Worm (Caenorhabditis elegans) whole organism, late embryonic: ENCODE results near the gene irg-5.

Experiments
- C08G9.2 ChIP-seq: sonication (generic microtip); optimal IDR thresholded peaks from 2 replicates; lab custom pipeline; 2016; ENCODE audit warnings: mild to moderate bottlenecking, missing genetic modification characterization, moderate library complexity, missing compliant biosample characterization
- C38D4.7 ChIP-seq: fragments of 200-800 bp; sonication (Bioruptor generic); optimal IDR thresholded peaks from 2 replicates; lab custom pipeline; 2018; ENCODE audit warnings: mild to moderate bottlenecking, missing genetic modification characterization, moderate library complexity, missing compliant biosample characterization
- Y22D7AL.16 ChIP-seq: sonication (generic microtip); optimal IDR thresholded peaks from 2 replicates; lab custom pipeline; 2016; ENCODE audit warnings: missing genetic modification characterization, missing compliant biosample characterization
- ama-1 ChIP-seq: fragments of 150-350 bp; optimal IDR thresholded peaks from 2 replicates; lab custom pipeline; 2014
- ceh-14 ChIP-seq: sonication (generic microtip); optimal IDR thresholded peaks from 2 replicates; lab custom pipeline; 2016; ENCODE audit warnings: missing genotype, missing genetic modification characterization, missing compliant biosample characterization
- ceh-18 ChIP-seq: sonication (generic microtip); optimal IDR thresholded peaks from 2 replicates; lab custom pipeline; 2016; ENCODE audit warnings: missing genetic modification characterization, missing compliant biosample characterization
- ceh-19 ChIP-seq: fragments of 200-800 bp; sonication (Bioruptor generic); optimal IDR thresholded peaks from 2 replicates; lab custom pipeline; 2018; ENCODE audit warnings: mild to moderate bottlenecking, missing genetic modification characterization, missing compliant biosample characterization
- ceh-2 ChIP-seq: sonication (generic microtip); optimal IDR thresholded peaks from 2 replicates; lab custom pipeline; 2016; ENCODE audit warnings: missing genotype, missing genetic modification characterization, missing compliant biosample characterization
- ceh-22 ChIP-seq: sonication (generic microtip); optimal IDR thresholded peaks from 2 replicates; lab custom pipeline; 2017; ENCODE audit warnings: missing biosample characterization, missing genetic modification characterization
- ceh-30 ChIP-seq: fragments of 150-350 bp; optimal IDR thresholded peaks from 2 replicates; lab custom pipeline; 2014; ENCODE audit warnings: missing biosample characterization, missing genetic modification characterization
- ceh-31 ChIP-seq: sonication (generic microtip); optimal IDR thresholded peaks from 2 replicates; lab custom pipeline; 2016; ENCODE audit warnings: missing genetic modification characterization, missing compliant biosample characterization
- ceh-45 ChIP-seq: fragments of 200-800 bp; sonication (Bioruptor generic); IDR thresholded peaks from 2 replicates; pipeline ENCODE4 v1.3.6; 2022; ENCODE audit warnings: missing genetic modification reagents, missing genetic modification characterization, missing compliant biosample characterization
- ceh-6 ChIP-seq: fragments of 200-800 bp; sonication (Bioruptor generic); optimal IDR thresholded peaks from 2 replicates; lab custom pipeline; 2018; ENCODE audit warnings: mild to moderate bottlenecking, missing genetic modification characterization, missing compliant biosample characterization
- ceh-9 ChIP-seq: sonication (generic microtip); optimal IDR thresholded peaks from 2 replicates; lab custom pipeline; 2016; ENCODE audit warnings: mild to moderate bottlenecking, missing genetic modification characterization, inconsistent platforms, missing compliant biosample characterization
- che-1 ChIP-seq: sonication (generic microtip); optimal IDR thresholded peaks from 2 replicates; lab custom pipeline; 2016; ENCODE audit warnings: mild to moderate bottlenecking, missing genetic modification characterization, missing compliant biosample characterization
- dmd-4 ChIP-seq: sonication (generic microtip); optimal IDR thresholded peaks from 2 replicates; lab custom pipeline; 2016; ENCODE audit warnings: borderline replicate concordance, missing genetic modification characterization, missing compliant biosample characterization
- dve-1 ChIP-seq: sonication (generic microtip); optimal IDR thresholded peaks from 2 replicates; lab custom pipeline; 2017; ENCODE audit warnings: antibody characterized with exemption, mild to moderate bottlenecking, missing genetic modification characterization, missing compliant biosample characterization
- elt-2 ChIP-seq: sonication (generic microtip); optimal IDR thresholded peaks from 2 replicates; lab custom pipeline; 2016; ENCODE audit warnings: missing genetic modification reagents, missing genetic modification characterization, missing compliant biosample characterization
- elt-4 ChIP-seq: sonication (generic microtip); optimal IDR thresholded peaks from 2 replicates; lab custom pipeline; 2016; ENCODE audit warnings: missing genetic modification characterization, missing compliant biosample characterization
- ets-4 ChIP-seq: sonication (generic microtip); optimal IDR thresholded peaks from 2 replicates; lab custom pipeline; 2016; ENCODE audit warnings: missing genetic modification characterization, missing compliant biosample characterization
- eyg-1 ChIP-seq: sonication (generic microtip); optimal IDR thresholded peaks from 2 replicates; lab custom pipeline; 2016; ENCODE audit warnings: missing genotype, missing genetic modification characterization, missing compliant biosample characterization
- fax-1 ChIP-seq: sonication (generic microtip); optimal IDR thresholded peaks from 2 replicates; lab custom pipeline; 2016; ENCODE audit warnings: missing genotype, missing genetic modification characterization, missing compliant biosample characterization
- fkh-6 ChIP-seq: sonication (generic microtip); optimal IDR thresholded peaks from 2 replicates; lab custom pipeline; 2016; ENCODE audit warnings: missing genetic modification characterization, missing compliant biosample characterization
- lim-6 ChIP-seq: sonication (generic microtip); optimal IDR thresholded peaks from 2 replicates; lab custom pipeline; 2016; ENCODE audit warnings: missing genetic modification characterization, missing compliant biosample characterization
- lin-11 ChIP-seq: fragments of 200-800 bp; sonication (Bioruptor generic); optimal IDR thresholded peaks from 2 replicates; lab custom pipeline; 2018; ENCODE audit warnings: mild to moderate bottlenecking, missing genetic modification characterization, missing compliant biosample characterization
- odd-2 ChIP-seq: sonication (generic microtip); optimal IDR thresholded peaks from 2 replicates; lab custom pipeline; 2017; ENCODE audit warnings: antibody characterized with exemption, mild to moderate bottlenecking, missing genetic modification characterization, missing compliant biosample characterization
- pha-4 ChIP-seq: fragments of 150-350 bp; optimal IDR thresholded peaks from 2 replicates; lab custom pipeline; 2018; ENCODE audit warnings: missing biosample characterization, missing genetic modification reagents, missing genetic modification characterization
- pros-1 ChIP-seq: fragments of 150-350 bp; optimal IDR thresholded peaks from 2 replicates; lab custom pipeline; 2014; ENCODE audit warnings: missing biosample characterization, missing genetic modification reagents, missing genetic modification characterization
- sdc-2 ChIP-seq: sonication (generic microtip); optimal IDR thresholded peaks from 2 replicates; lab custom pipeline; 2016; ENCODE audit warnings: missing genotype, missing genetic modification characterization, missing compliant biosample characterization
- sox-2 ChIP-seq: fragments of 200-800 bp; sonication (Bioruptor generic); IDR thresholded peaks from 2 replicates; pipeline ENCODE4 v1.3.6; 2022; ENCODE audit warnings: missing genetic modification reagents, missing genetic modification characterization, missing compliant biosample characterization
- sox-4 ChIP-seq: sonication (generic microtip); optimal IDR thresholded peaks from 2 replicates; lab custom pipeline; 2017; ENCODE audit warnings: mild to moderate bottlenecking, missing genetic modification characterization, inconsistent platforms, missing compliant biosample characterization
- syd-9 ChIP-seq: sonication (generic microtip); optimal IDR thresholded peaks from 2 replicates; lab custom pipeline; 2016; ENCODE audit warnings: mild to moderate bottlenecking, missing genetic modification characterization, moderate library complexity, missing compliant biosample characterization
- tbx-2 ChIP-seq: sonication (generic microtip); optimal IDR thresholded peaks from 2 replicates; lab custom pipeline; 2016; ENCODE audit warnings: missing genetic modification characterization, missing compliant biosample characterization
- tbx-7 ChIP-seq: sonication (generic microtip); optimal IDR thresholded peaks from 2 replicates; lab custom pipeline; 2016; ENCODE audit warnings: missing genotype, missing genetic modification characterization, missing compliant biosample characterization
- unc-42 ChIP-seq: sonication (generic microtip); optimal IDR thresholded peaks from 2 replicates; lab custom pipeline; 2016; ENCODE audit warnings: missing genotype, missing genetic modification characterization, missing compliant biosample characterization
- unc-55 ChIP-seq: sonication (generic microtip); optimal IDR thresholded peaks from 2 replicates; lab custom pipeline; 2017; ENCODE audit warnings: missing biosample characterization, missing genetic modification reagents, missing genetic modification characterization
- zip-5 ChIP-seq: sonication (generic microtip); optimal IDR thresholded peaks from 2 replicates; lab custom pipeline; 2016; ENCODE audit warnings: missing genetic modification characterization, missing compliant biosample characterization

The irg-5 gene

ce11 chrV:13756359-13757091 is 18.3 kb upstream of the irg-5 start, which contains the start of gene F20G2.2:
F20G2.2 (minus strand) TSS chrV:13756409.
- TF ChIP-seq ceh-31 (tag; lab: Kevin White, UChicago) (no peak), ceh-30 (no peak), ceh-2 (no peak), eyg-1 (tag; lab: Kevin White, UChicago) (no peak), sdc-2 (tag; lab: Kevin White, UChicago) (no peak), unc-42 (tag; lab: Kevin White, UChicago) (no peak), sox-2 (no peak), ets-4 (tag; lab: Kevin White, UChicago) (no peak), C38D4.7 (GFP tag; lab: Kevin White, UChicago) (no peak), ceh-14 (tag; lab: Kevin White, UChicago) (no peak), ama-1 (lab: Kevin White, UChicago) (no peak), lin-11 (no peak), dmd-4 (tag; lab: Kevin White, UChicago) (no peak), ceh-22 (tag; lab: Kevin White, UChicago) (no peak), pros-1 (tag; lab: Kevin White, UChicago) (no peak), dve-1 (tag; lab: Kevin White, UChicago) (no peak)
- TF ChIP-seq, all 69 proteins: peak for 0

- TF ChIP-seq C08G9.2 (tag; lab: Kevin White, UChicago) (no peak), ceh-6 (GFP tag; lab: Kevin White, UChicago) (no peak), syd-9 (tag; lab: Kevin White, UChicago) (no peak), lim-6 (tag; lab: Kevin White, UChicago) (no peak), dmd-4 (tag; lab: Kevin White, UChicago) (no peak), odd-2 (tag; lab: Kevin White, UChicago) (no peak), che-1 (tag; lab: Kevin White, UChicago) (no peak), tbx-2 (tag; lab: Kevin White, UChicago) (no peak), fkh-6 (tag; lab: Kevin White, UChicago) (no peak), ama-1 (lab: Kevin White, UChicago) (no peak), zip-5 (tag; lab: Kevin White, UChicago) (no peak), sox-4 (tag; lab: Kevin White, UChicago) (no peak), pha-4 (tag; lab: Kevin White, UChicago) (no peak), ceh-19 (GFP tag; lab: Kevin White, UChicago) (no peak), sox-2 (no peak)
These were observed 15.2 kb upstream of the irg-5 start, which contains the start of gene F20G2.1 for ce11 chrV:13753481-13753880. F20G2.1 (minus strand) TSS chrV:13753581.

ce11 chrV:13751811-13752210 is 13.5 kb upstream of the irg-5 start, which contains the start of gene cld-9:
cld-9 (minus strand) TSS chrV:13751891.
- TF ChIP-seq tbx-2 (tag; lab: Kevin White, UChicago) (no peak), tbx-7 (tag; lab: Kevin White, UChicago) (no peak), ets-4 (tag; lab: Kevin White, UChicago) (no peak), fax-1 (tag; lab: Kevin White, UChicago) (no peak), ceh-45 (GFP tag; lab: Robert Waterston, UW) (no peak), ceh-18 (tag; lab: Kevin White, UChicago) (no peak), ceh-9 (tag; lab: Kevin White, UChicago) (no peak), elt-2 (no peak), sox-2 (no peak), Y22D7AL.16 (tag; lab: Kevin White, UChicago) (no peak), ceh-6 (GFP tag; lab: Kevin White, UChicago) (no peak), ceh-31 (tag; lab: Kevin White, UChicago) (no peak), unc-55 (no peak), elt-4 (tag; lab: Kevin White, UChicago) (no peak)
